Worm (Caenorhabditis elegans): ENCODE data around the gene F37C4.5.

Gene F37C4.5

ce11 chrIV:3873706-3874105, at the start of gene F37C4.5:
Gene F37C4.5 (minus strand): TSS chrIV:3873806.
- TF ChIP-seq unc-3 (GFP tag; conservative IDR thresholded peaks at IDR 0.05) (no peak), unc-3 (tag; optimal IDR thresholded peaks at IDR 0.05) (no peak), Y22D7AL.16 (tag; optimal IDR thresholded peaks at IDR 0.05) (no peak), tbx-7 (tag; optimal IDR thresholded peaks at IDR 0.05) (no peak)

- no peak for TF ChIP-seq dmd-4 (tag; optimal IDR thresholded peaks at IDR 0.05; ENCODE audit: borderline replicate concordance)
- no peak for TF ChIP-seq zip-5 (tag; optimal IDR thresholded peaks at IDR 0.05)
- no peak for TF ChIP-seq ceh-19 (GFP tag; optimal IDR thresholded peaks at IDR 0.05)
- no peak for TF ChIP-seq pat-9 (tag; optimal IDR thresholded peaks at IDR 0.05)
- no peak for TF ChIP-seq elt-4 (tag; optimal IDR thresholded peaks at IDR 0.05)
- TF ChIP-seq sox-4 (tag; optimal IDR thresholded peaks at IDR 0.05) = no peak
- no peak for TF ChIP-seq tbx-7 (tag; optimal IDR thresholded peaks at IDR 0.05)
- TF ChIP-seq ceh-34 (tag; optimal IDR thresholded peaks at IDR 0.05) = no peak
- TF ChIP-seq hlh-6 (tag; optimal IDR thresholded peaks at IDR 0.05) = no peak
- no peak for TF ChIP-seq pqm-1 (tag; optimal IDR thresholded peaks at IDR 0.05)
- no peak for TF ChIP-seq madf-2 (tag; optimal IDR thresholded peaks at IDR 0.05)
- no peak for TF ChIP-seq ref-2 (tag; optimal IDR thresholded peaks at IDR 0.05)
- no peak for TF ChIP-seq F13H6.1 (tag; optimal IDR thresholded peaks at IDR 0.05)
Observed at ce11 chrIV:3921898-3922297, 48.3 kb upstream of the F37C4.5 start, which contains the start of gene clec-67. Gene clec-67 (plus strand): TSS chrIV:3922165.

DNA sequence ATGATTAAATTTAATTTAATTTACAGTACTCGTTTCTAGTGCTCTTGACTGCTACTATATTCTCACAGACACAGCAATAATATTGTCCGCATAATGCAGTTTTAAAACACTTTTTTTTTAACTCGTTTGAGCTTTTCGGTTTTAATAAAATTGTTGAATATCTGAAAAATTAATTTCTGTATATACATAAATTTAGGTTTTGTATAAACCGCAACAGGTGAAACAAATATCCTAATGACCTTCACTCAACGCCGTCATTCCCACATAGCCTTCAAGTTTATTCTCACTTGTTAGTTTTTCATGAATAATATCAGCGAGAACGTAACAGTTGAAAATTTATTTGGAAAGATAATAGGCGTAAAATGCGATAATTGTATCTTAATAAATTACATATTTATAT, 45.9 kb upstream of the F37C4.5 start, which contains the start of gene srz-19:
Gene srz-19 (plus strand): TSS at position 301 of the 400 bp plus-strand sequence.
- TF ChIP-seq nhr-232 (tag; optimal IDR thresholded peaks at IDR 0.05) (no peak), ceh-30 (tag; optimal IDR thresholded peaks at IDR 0.05) (no peak), madf-2 (tag; optimal IDR thresholded peaks at IDR 0.05) (no peak)

DNA sequence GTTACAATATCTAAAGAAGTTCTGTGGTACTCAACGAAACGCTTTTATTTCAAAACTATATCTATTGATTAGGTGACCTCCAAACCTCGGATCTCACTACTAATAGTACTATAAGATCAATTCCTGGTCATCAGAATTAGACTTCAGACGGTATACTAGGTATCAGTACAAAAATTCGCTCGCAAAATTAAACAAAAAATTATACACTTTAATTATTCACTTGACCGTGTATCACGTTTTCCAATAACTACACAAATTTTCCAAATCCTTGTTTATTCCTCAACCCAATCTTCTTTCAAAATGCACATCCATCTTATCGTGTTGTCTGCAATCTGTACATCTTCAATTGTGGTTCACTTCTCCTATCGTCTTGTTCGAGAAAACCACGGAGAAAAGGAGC, 44.6 kb upstream of the F37C4.5 start, which contains the start of gene F56D6.23:
Gene F56D6.23 (plus strand): TSS at position 301 of the 400 bp plus-strand sequence.
- TF ChIP-seq ama-1 (optimal IDR thresholded peaks at IDR 0.05) = no peak
- TF ChIP-seq madf-2 (tag; optimal IDR thresholded peaks at IDR 0.05) = no peak
- no peak for TF ChIP-seq fkh-10 (GFP tag; optimal IDR thresholded peaks at IDR 0.05)
- no peak for TF ChIP-seq odd-2 (tag; optimal IDR thresholded peaks at IDR 0.05)
- no peak for TF ChIP-seq T23F11.4 (GFP tag; optimal IDR thresholded peaks at IDR 0.05)
- no peak for TF ChIP-seq rnt-1 (tag; optimal IDR thresholded peaks at IDR 0.05)
- TF ChIP-seq pha-2 (tag; optimal IDR thresholded peaks at IDR 0.05) = no peak
- TF ChIP-seq hlh-15 (tag; optimal IDR thresholded peaks at IDR 0.05) = no peak
- TF ChIP-seq hlh-13 (GFP tag; optimal IDR thresholded peaks at IDR 0.05) = no peak
- no peak for TF ChIP-seq unc-86 (tag; optimal IDR thresholded peaks at IDR 0.05)
- no peak for TF ChIP-seq fkh-6 (tag; optimal IDR thresholded peaks at IDR 0.05)
- TF ChIP-seq sox-2 (GFP tag; IDR thresholded peaks at IDR 0.05) = no peak
- no peak for TF ChIP-seq che-1 (tag; optimal IDR thresholded peaks at IDR 0.05)
- no peak for TF ChIP-seq elt-4 (tag; optimal IDR thresholded peaks at IDR 0.05)
- TF ChIP-seq unc-42 (tag; optimal IDR thresholded peaks at IDR 0.05) = no peak
- no peak for TF ChIP-seq C38D4.7 (GFP tag; optimal IDR thresholded peaks at IDR 0.05)
- TF ChIP-seq pros-1 (tag; optimal IDR thresholded peaks at IDR 0.05) = no peak
- no peak for TF ChIP-seq K02D7.2 (tag; optimal IDR thresholded peaks at IDR 0.05)

- TF ChIP-seq lim-6 (tag; optimal IDR thresholded peaks at IDR 0.05) = no peak
- no peak for TF ChIP-seq hlh-8 (tag; optimal IDR thresholded peaks at IDR 0.05)
- TF ChIP-seq ceh-9 (tag; optimal IDR thresholded peaks at IDR 0.05) = no peak
- no peak for TF ChIP-seq mec-3 (tag; optimal IDR thresholded peaks at IDR 0.05; ENCODE audit: borderline replicate concordance)
- TF ChIP-seq ceh-31 (tag; optimal IDR thresholded peaks at IDR 0.05) = no peak
- no peak for TF ChIP-seq nhr-11 (tag; optimal IDR thresholded peaks at IDR 0.05)
- TF ChIP-seq ahr-1 (tag; optimal IDR thresholded peaks at IDR 0.05) = no peak
- TF ChIP-seq syd-9 (tag; optimal IDR thresholded peaks at IDR 0.05) = no peak
- no peak for TF ChIP-seq ceh-6 (GFP tag; optimal IDR thresholded peaks at IDR 0.05)
- TF ChIP-seq ztf-16 (tag; optimal IDR thresholded peaks at IDR 0.05) = no peak
- no peak for TF ChIP-seq ets-4 (tag; optimal IDR thresholded peaks at IDR 0.05)
- TF ChIP-seq nhr-232 (tag; optimal IDR thresholded peaks at IDR 0.05) = no peak
- TF ChIP-seq T23F11.4 (GFP tag; optimal IDR thresholded peaks at IDR 0.05) = no peak
- no peak for TF ChIP-seq pat-9 (tag; optimal IDR thresholded peaks at IDR 0.05)
- no peak for TF ChIP-seq pha-4 (tag; optimal IDR thresholded peaks at IDR 0.05)
- no peak for TF ChIP-seq pag-3 (tag; optimal IDR thresholded peaks at IDR 0.05; ENCODE audit: borderline replicate concordance)
Observed at ce11 chrIV:3917405-3917804, 43.8 kb upstream of the F37C4.5 start, which contains the start of gene F56D6.14. Gene F56D6.14 (plus strand): TSS chrIV:3917705.

Measured in whole organism, late embryonic.